Worm (Caenorhabditis elegans) whole organism, L1 larva: Measurements from ENCODE around the gene F47B8.4.

Source experiments
- C16A3.4 ChIP-seq: fragments of 150-350 bp; optimal IDR thresholded peaks from 2 replicates; lab custom pipeline; 2014; ENCODE audit warnings: missing biosample characterization, missing genetic modification characterization
- C34B4.2 ChIP-seq: sonication (generic microtip); optimal IDR thresholded peaks from 2 replicates; lab custom pipeline; 2017; ENCODE audit warnings: mild to moderate bottlenecking, missing genetic modification characterization, missing compliant biosample characterization
- F16B12.6 ChIP-seq: fragments of 150-350 bp; optimal IDR thresholded peaks from 2 replicates; lab custom pipeline; 2014; ENCODE audit warnings: missing biosample characterization, missing genetic modification characterization
- ceh-8 ChIP-seq: fragments of 200-800 bp; sonication (Bioruptor generic); optimal IDR thresholded peaks from 2 replicates; lab custom pipeline; 2018; ENCODE audit warnings: mild to moderate bottlenecking, missing genetic modification characterization, moderate library complexity, missing compliant biosample characterization
- ceh-88 ChIP-seq: fragments of 200-800 bp; sonication (Bioruptor generic); IDR thresholded peaks from 2 replicates; pipeline ENCODE4 v1.3.6; 2022; ENCODE audit warnings: missing genetic modification characterization, missing compliant biosample characterization
- efl-1 ChIP-seq, 4 experiments: fragments of 150-350 bp; optimal IDR thresholded peaks in 3 of 4; peaks in 1 of 4; 1 replicate in 1 of 4; 2 replicates in 3 of 4; lab custom pipeline; 2014; ENCODE audit warnings: missing biosample characterization in 2 of 4, missing genetic modification characterization in 2 of 4, missing genetic modification reagents in 2 of 4
- elt-2 ChIP-seq: sonication (generic microtip); optimal IDR thresholded peaks from 2 replicates; lab custom pipeline; 2016; ENCODE audit warnings: missing genetic modification characterization, mild to moderate bottlenecking, inconsistent platforms, missing compliant biosample characterization, missing genetic modification reagents
- fkh-4 ChIP-seq: sonication (generic microtip); optimal IDR thresholded peaks from 2 replicates; lab custom pipeline; 2016; ENCODE audit warnings: missing compliant biosample characterization, missing genetic modification characterization, borderline replicate concordance
- fkh-8 ChIP-seq: sonication (generic microtip); optimal IDR thresholded peaks from 2 replicates; lab custom pipeline; 2016; ENCODE audit warnings: mild to moderate bottlenecking, missing genetic modification characterization, missing compliant biosample characterization
- fos-1 ChIP-seq: fragments of 150-350 bp; optimal IDR thresholded peaks from 2 replicates; lab custom pipeline; 2014; ENCODE audit warnings: missing biosample characterization, missing genetic modification characterization
- hlh-17 ChIP-seq: fragments of 200-800 bp; sonication (Bioruptor generic); optimal IDR thresholded peaks from 2 replicates; lab custom pipeline; 2018; ENCODE audit warnings: missing genetic modification characterization, mild to moderate bottlenecking, missing compliant biosample characterization, moderate library complexity, borderline replicate concordance
- hpl-2 ChIP-seq: fragments of 150-350 bp; optimal IDR thresholded peaks from 2 replicates; lab custom pipeline; 2014; ENCODE audit warnings: missing biosample characterization, missing genetic modification reagents, missing genetic modification characterization
- isw-1 ChIP-seq: fragments of 200-800 bp; sonication (Bioruptor generic); IDR thresholded peaks from 2 replicates; pipeline ENCODE4 v1.3.6; 2022; ENCODE audit warnings: missing genetic modification characterization, missing compliant biosample characterization
- jun-1 ChIP-seq: fragments of 150-350 bp; optimal IDR thresholded peaks from 2 replicates; lab custom pipeline; 2014; ENCODE audit warnings: missing biosample characterization, missing genetic modification reagents, missing genetic modification characterization
- lin-13 ChIP-seq: fragments of 150-350 bp; optimal IDR thresholded peaks from 2 replicates; lab custom pipeline; 2014; ENCODE audit warnings: missing biosample characterization, missing genetic modification reagents, missing genetic modification characterization
- lin-15B ChIP-seq: fragments of 150-350 bp; sonication (generic microtip); optimal IDR thresholded peaks from 3 replicates; lab custom pipeline; 2014; ENCODE audit warnings: missing biosample characterization, missing genetic modification characterization
- lin-35 ChIP-seq, 2 experiments: fragments of 150-350 bp; optimal IDR thresholded peaks; 2 replicates each; lab custom pipeline; 2014; ENCODE audit warnings: missing biosample characterization in 2 of 2, missing genetic modification characterization in 2 of 2, missing genetic modification reagents in 2 of 2
- lin-39 ChIP-seq: fragments of 150-350 bp; optimal IDR thresholded peaks from 2 replicates; lab custom pipeline; 2014; ENCODE audit warnings: missing biosample characterization, missing genetic modification reagents, missing genetic modification characterization
- mdl-1 ChIP-seq, 2 experiments: fragments of 150-350 bp; optimal IDR thresholded peaks; 2 replicates each; lab custom pipeline; 2014 to 2017; ENCODE audit warnings: missing biosample characterization in 2 of 2, missing genetic modification characterization in 2 of 2, inconsistent platforms in 1 of 2
- nhr-11 ChIP-seq: fragments of 150-350 bp; optimal IDR thresholded peaks from 2 replicates; lab custom pipeline; 2014; ENCODE audit warnings: missing biosample characterization, missing genetic modification characterization
- nhr-12 ChIP-seq: sonication (generic microtip); optimal IDR thresholded peaks from 2 replicates; lab custom pipeline; 2017; ENCODE audit warnings: missing biosample characterization, missing genetic modification characterization
- nhr-19 ChIP-seq: fragments of 200-800 bp; sonication (Bioruptor generic); conservative IDR thresholded peaks from 2 replicates; pipeline ENCODE4 v1.3.6; 2022; ENCODE audit warnings: missing genetic modification characterization, missing compliant biosample characterization
- nhr-20 ChIP-seq: sonication (generic microtip); optimal IDR thresholded peaks from 2 replicates; lab custom pipeline; 2016; ENCODE audit warnings: mild to moderate bottlenecking, missing genetic modification characterization, missing compliant biosample characterization
- nhr-237 ChIP-seq: fragments of 150-350 bp; optimal IDR thresholded peaks from 2 replicates; lab custom pipeline; 2014; ENCODE audit warnings: missing biosample characterization, missing genetic modification characterization
- nhr-47 ChIP-seq: sonication (generic microtip); optimal IDR thresholded peaks from 2 replicates; lab custom pipeline; 2016; ENCODE audit warnings: mild to moderate bottlenecking, missing genetic modification characterization, moderate library complexity, missing compliant biosample characterization
- nhr-71 ChIP-seq: sonication (generic microtip); optimal IDR thresholded peaks from 2 replicates; lab custom pipeline; 2016; ENCODE audit warnings: mild to moderate bottlenecking, missing genetic modification characterization, moderate library complexity, missing compliant biosample characterization
- nhr-77 ChIP-seq: fragments of 150-350 bp; optimal IDR thresholded peaks from 2 replicates; lab custom pipeline; 2014; ENCODE audit warnings: missing biosample characterization, missing genetic modification characterization
- pax-3 ChIP-seq: fragments of 200-800 bp; sonication (Bioruptor generic); optimal IDR thresholded peaks from 2 replicates; lab custom pipeline; 2018; ENCODE audit warnings: mild to moderate bottlenecking, missing genetic modification characterization, moderate library complexity, missing compliant biosample characterization
- rnt-1 ChIP-seq: sonication (generic microtip); optimal IDR thresholded peaks from 2 replicates; lab custom pipeline; 2016; ENCODE audit warnings: mild to moderate bottlenecking, missing genetic modification characterization, moderate library complexity, missing compliant biosample characterization
- skn-1 ChIP-seq: fragments of 150-350 bp; optimal IDR thresholded peaks from 2 replicates; lab custom pipeline; 2014; ENCODE audit warnings: missing biosample characterization, missing genetic modification characterization
- snu-23 ChIP-seq: sonication (generic microtip); optimal IDR thresholded peaks from 2 replicates; lab custom pipeline; 2016; ENCODE audit warnings: missing genetic modification characterization, missing compliant biosample characterization
- sox-4 ChIP-seq: sonication (generic microtip); optimal IDR thresholded peaks from 2 replicates; lab custom pipeline; 2016; ENCODE audit warnings: missing genetic modification characterization, missing compliant biosample characterization
- sup-37 ChIP-seq: fragments of 200-800 bp; sonication (Bioruptor generic); optimal IDR thresholded peaks from 2 replicates; lab custom pipeline; 2018; ENCODE audit warnings: mild to moderate bottlenecking, missing genetic modification characterization, missing compliant biosample characterization
- swsn-7 ChIP-seq: sonication (generic microtip); optimal IDR thresholded peaks from 2 replicates; lab custom pipeline; 2016; ENCODE audit warnings: missing genetic modification characterization, missing compliant biosample characterization
- tbx-2 ChIP-seq: sonication (generic microtip); optimal IDR thresholded peaks from 2 replicates; lab custom pipeline; 2016; ENCODE audit warnings: missing genetic modification characterization, missing compliant biosample characterization
- unc-130 ChIP-seq: fragments of 150-350 bp; optimal IDR thresholded peaks from 2 replicates; lab custom pipeline; 2017; ENCODE audit warnings: missing biosample characterization, missing genetic modification characterization, inconsistent platforms
- unc-86 ChIP-seq: sonication (generic microtip); optimal IDR thresholded peaks from 2 replicates; lab custom pipeline; 2016; ENCODE audit warnings: missing genetic modification characterization, missing compliant biosample characterization
- vab-15 ChIP-seq: sonication (generic microtip); optimal IDR thresholded peaks from 2 replicates; lab custom pipeline; 2017; ENCODE audit warnings: missing genotype, mild to moderate bottlenecking, missing genetic modification characterization, missing compliant biosample characterization
- zag-1 ChIP-seq: fragments of 150-350 bp; optimal IDR thresholded peaks from 2 replicates; lab custom pipeline; 2014; ENCODE audit warnings: missing biosample characterization, missing genetic modification characterization
- ztf-11 ChIP-seq, 2 experiments: sonication (generic microtip); optimal IDR thresholded peaks; 2 replicates each; lab custom pipeline; 2016 to 2017; ENCODE audit warnings: missing genetic modification characterization in 2 of 2, missing biosample characterization in 1 of 2, missing compliant biosample characterization in 1 of 2
- ztf-4 ChIP-seq: fragments of 150-350 bp; optimal IDR thresholded peaks from 2 replicates; lab custom pipeline; 2014; ENCODE audit warnings: missing biosample characterization, missing genetic modification characterization

The F47B8.4 gene

ce11 chrV:14347234-14347826 is 22.9 kb upstream of the F47B8.4 start, which contains the start of gene cept-2 (continued):
- TF ChIP-seq nhr-47 (tag; lab: Kevin White, UChicago) (peak; percentile 96), swsn-7 (tag; lab: Kevin White, UChicago) (peak; percentile 95), pax-3 (peak; percentile 99), F16B12.6 (tag; lab: Kevin White, UChicago) (peak; percentile 56), tbx-2 (tag; lab: Kevin White, UChicago) (peak; percentile 94), nhr-237 (tag; lab: Kevin White, UChicago) (peak; percentile 60), nhr-19 (peak; percentile 96), ceh-88 (peak; percentile 84), C16A3.4 (tag; lab: Kevin White, UChicago) (peak; percentile 98), fkh-4 (tag; lab: Kevin White, UChicago) (peak; percentile 85), unc-130 (peak; percentile 66), elt-2 (tag; lab: Kevin White, UChicago) (peak; percentile 46), fos-1 (tag; lab: Kevin White, UChicago) (peak; percentile 71), ztf-11 (tag; optimal IDR thresholded peaks at IDR 0.05; lab: Kevin White, UChicago) (peak in 1 of 2 experiments; percentile 91), nhr-11 (tag; lab: Kevin White, UChicago) (peak; percentile 75), jun-1 (tag; lab: Kevin White, UChicago) (peak; percentile 84), hpl-2 (peak; percentile 68), isw-1 (GFP tag; lab: Robert Waterston, UW) (peak; percentile 92), ceh-8 (GFP tag; lab: Kevin White, UChicago) (peak; percentile 84), sup-37 (GFP tag; lab: Kevin White, UChicago) (peak; percentile 33), nhr-77 (peak; percentile 92), lin-13 (GFP tag; lab: Kevin White, UChicago) (peak; percentile 96), lin-39 (peak; percentile 70), nhr-12 (tag; lab: Kevin White, UChicago) (no peak), C34B4.2 (no peak), vab-15 (tag; lab: Kevin White, UChicago) (peak; percentile 78), lin-15B (peak; percentile 67), skn-1 (tag; lab: Kevin White, UChicago) (peak; percentile 95), zag-1 (tag; lab: Kevin White, UChicago) (peak; percentile 66), ztf-4 (tag; lab: Kevin White, UChicago) (peak; percentile 85), unc-86 (tag; lab: Kevin White, UChicago) (peak; percentile 92), nhr-20 (tag; lab: Kevin White, UChicago) (peak; percentile 97), mdl-1 (tag; optimal IDR thresholded peaks at IDR 0.05; lab: Kevin White, UChicago) (peak in 1 of 2 experiments; percentile 82)
- TF ChIP-seq, all 84 proteins: peak for 67

ce11 chrV:14341672-14342071 is 17.2 kb upstream of the F47B8.4 start, which contains the start of gene F47B8.10:
TSS of gene F47B8.10 (plus strand) at chrV:14341972.
- no peak for TF ChIP-seq rnt-1 (tag; lab: Kevin White, UChicago)
- TF ChIP-seq efl-1 (optimal IDR thresholded peaks at IDR 0.05; lab: Kevin White, UChicago): no peak
- TF ChIP-seq efl-1 (GFP tag; optimal IDR thresholded peaks at IDR 0.05 in 1 of 2; lab: Kevin White, UChicago): peak in 1 of 2 experiments; percentile 14
- peak in 1 of 2 experiments; percentile 34 for TF ChIP-seq lin-35 (GFP tag; optimal IDR thresholded peaks at IDR 0.05; lab: Kevin White, UChicago)

ce11 chrV:14336655-14337054 is 12.2 kb upstream of the F47B8.4 start, which contains the start of gene srm-6:
TSS of gene srm-6 (plus strand) at chrV:14336955.
- TF ChIP-seq sox-4 (tag; lab: Kevin White, UChicago) (no peak), hlh-17 (GFP tag; lab: Kevin White, UChicago) (no peak), ceh-8 (GFP tag; lab: Kevin White, UChicago) (peak; percentile 69), fkh-8 (peak; percentile 40), nhr-71 (tag; lab: Kevin White, UChicago) (peak; percentile 15), snu-23 (GFP tag; lab: Kevin White, UChicago) (no peak), efl-1 (optimal IDR thresholded peaks at IDR 0.05; lab: Kevin White, UChicago) (no peak), efl-1 (GFP tag; optimal IDR thresholded peaks at IDR 0.05 in 1 of 2; lab: Kevin White, UChicago) (peak in 1 of 2 experiments; percentile 20), pax-3 (peak; percentile 15), nhr-47 (tag; lab: Kevin White, UChicago) (peak; percentile 3)
